Worm (Caenorhabditis elegans): ENCODE data around the gene lig-4.
A peak's percentile ranks its signal among the peaks of the same experiment; 100 is the strongest.

The lig-4 gene

DNA sequence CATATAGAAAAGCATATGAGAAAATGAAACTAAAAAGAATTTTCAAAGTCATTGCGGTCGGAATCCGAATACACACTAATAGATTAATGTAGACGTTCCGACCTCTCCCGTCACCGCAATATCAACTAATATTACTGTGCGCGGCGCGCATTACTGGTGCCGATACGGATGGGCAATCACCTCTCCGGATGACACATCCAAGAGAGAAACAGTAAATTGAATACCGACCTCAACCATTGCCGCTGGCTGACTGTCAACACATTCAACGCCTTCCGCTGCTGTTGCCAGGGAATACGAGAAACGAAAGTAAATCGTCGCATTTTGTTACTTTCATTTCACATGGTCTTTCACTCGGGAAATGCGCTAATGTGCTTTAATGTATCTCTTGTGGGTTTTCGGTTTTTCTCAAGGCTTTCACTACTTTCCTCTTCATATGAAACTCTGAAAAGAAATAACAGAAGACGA lies 26.4 kb upstream of the lig-4 start (continued):
- TF ChIP-seq nhr-42 (GFP tag; IDR thresholded peaks at IDR 0.05), result 0 out of 2 replicates have a peak, but pooled peaks have one; percentile 37
- TF ChIP-seq spr-3 (GFP tag; optimal IDR thresholded peaks at IDR 0.05), result peak; percentile 58
- TF ChIP-seq Y75B8A.6 (GFP tag; IDR thresholded peaks at IDR 0.05), result 0 out of 2 replicates have a peak, but pooled peaks have one; percentile 9
- TF ChIP-seq nhr-111 (GFP tag; optimal IDR thresholded peaks at IDR 0.05), result peak; percentile 28
- TF ChIP-seq mxl-3 (GFP tag; optimal IDR thresholded peaks at IDR 0.05), result no peak
- TF ChIP-seq gei-8 (GFP tag; optimal IDR thresholded peaks at IDR 0.05), result peak; percentile 67
- no peak for TF ChIP-seq hlh-11 (tag; optimal IDR thresholded peaks at IDR 0.05)
- no peak for TF ChIP-seq ceh-32 (tag; optimal IDR thresholded peaks at IDR 0.05; ENCODE audit: poor library complexity)
- no peak for TF ChIP-seq F44E2.7 (GFP tag; IDR thresholded peaks at IDR 0.05)
- no peak for TF ChIP-seq nhr-76 (tag; optimal IDR thresholded peaks at IDR 0.05)
- peak; percentile 43 for TF ChIP-seq unc-130 (GFP tag; optimal IDR thresholded peaks at IDR 0.05)
- TF ChIP-seq duxl-1 (tag; optimal IDR thresholded peaks at IDR 0.05; ENCODE audit: poor library complexity), result peak; percentile 30
- TF ChIP-seq zip-2 (tag; optimal IDR thresholded peaks at IDR 0.05), result peak; percentile 24
- no peak for TF ChIP-seq zfp-2 (tag; optimal IDR thresholded peaks at IDR 0.05)
- TF ChIP-seq tra-1 (GFP tag; IDR thresholded peaks at IDR 0.05), result peak; percentile 52; the same call in 1 of the 2 replicates
- peak; percentile 45; the same call in 1 of the 2 replicates for TF ChIP-seq Y48G9A.11 (GFP tag; IDR thresholded peaks at IDR 0.05)
- TF ChIP-seq pqm-1 (tag; optimal IDR thresholded peaks at IDR 0.05), result no peak
- peak; percentile 51 for TF ChIP-seq Y5F2A.4 (GFP tag; optimal IDR thresholded peaks at IDR 0.05)
- TF ChIP-seq ceh-28 (tag; optimal IDR thresholded peaks at IDR 0.05), result no peak
- 0 out of 2 replicates have a peak, but pooled peaks have one; percentile 46 for TF ChIP-seq dmd-8 (GFP tag; IDR thresholded peaks at IDR 0.05)
- 0 out of 2 replicates have a peak, but pooled peaks have one; percentile 21 for TF ChIP-seq arid-1 (GFP tag; conservative IDR thresholded peaks at IDR 0.05)
- peak; percentile 93 for TF ChIP-seq ama-1 (optimal IDR thresholded peaks at IDR 0.05)
- peak; percentile 70 for TF ChIP-seq lin-38 (GFP tag; IDR thresholded peaks at IDR 0.05)
- 0 out of 2 replicates have a peak, but pooled peaks have one; percentile 41 for TF ChIP-seq egl-43 (GFP tag; IDR thresholded peaks at IDR 0.05)
- peak; percentile 61; the same call in 1 of the 2 replicates for TF ChIP-seq T26A8.4 (GFP tag; IDR thresholded peaks at IDR 0.05)
- no peak for TF ChIP-seq nhr-10 (tag; optimal IDR thresholded peaks at IDR 0.05)
- TF ChIP-seq Y105C5A.15 (GFP tag; IDR thresholded peaks at IDR 0.05), result peak; percentile 91
- TF ChIP-seq ctbp-1 (GFP tag; IDR thresholded peaks at IDR 0.05), result peak; percentile 49; the same call in 1 of the 2 replicates

ce11 chrIII:7495616-7496146 lies 25.6 kb upstream of the lig-4 start:
- TF ChIP-seq ZK337.2 (GFP tag; IDR thresholded peaks at IDR 0.05) (no peak), nhr-10 (tag; optimal IDR thresholded peaks at IDR 0.05) (no peak), hlh-30 (tag; optimal IDR thresholded peaks at IDR 0.05; ENCODE audit: insufficient read depth) (no peak), Y105C5A.15 (GFP tag; IDR thresholded peaks at IDR 0.05) (no peak), nhr-77 (tag; optimal IDR thresholded peaks at IDR 0.05) (no peak), hif-1 (tag; optimal IDR thresholded peaks at IDR 0.05) (no peak), F10B5.3 (tag; optimal IDR thresholded peaks at IDR 0.05) (no peak), vab-7 (GFP tag; IDR thresholded peaks at IDR 0.05) (no peak), lin-38 (GFP tag; IDR thresholded peaks at IDR 0.05) (peak; percentile 35; the same call in 1 of the 2 replicates), lir-3 (tag; optimal IDR thresholded peaks at IDR 0.05) (no peak), ctbp-1 (GFP tag; IDR thresholded peaks at IDR 0.05) (0 out of 2 replicates have a peak, but pooled peaks have one; percentile 16), lin-13 (GFP tag; optimal IDR thresholded peaks at IDR 0.05) (no peak), daf-19 (GFP tag; conservative IDR thresholded peaks at IDR 0.05) (peak; percentile 64; the same call in 1 of the 2 replicates), nhr-237 (tag; optimal IDR thresholded peaks at IDR 0.05) (no peak), attf-4 (tag; optimal IDR thresholded peaks at IDR 0.05) (no peak), lin-15B (tag; optimal IDR thresholded peaks at IDR 0.05) (no peak), mxl-3 (GFP tag; optimal IDR thresholded peaks at IDR 0.05) (no peak), mdt-29 (GFP tag; IDR thresholded peaks at IDR 0.05) (no peak), unc-130 (GFP tag; optimal IDR thresholded peaks at IDR 0.05) (no peak), snpc-1.2 (GFP tag; IDR thresholded peaks at IDR 0.05) (0 out of 2 replicates have a peak, but pooled peaks have one; percentile 38), egl-43 (GFP tag; IDR thresholded peaks at IDR 0.05) (no peak), aly-2 (tag; optimal IDR thresholded peaks at IDR 0.05) (no peak), cey-2 (tag; optimal IDR thresholded peaks at IDR 0.05; ENCODE audit: borderline replicate concordance, insufficient read depth) (no peak), dmd-9 (GFP tag; IDR thresholded peaks at IDR 0.05) (no peak), fkh-10 (GFP tag; optimal IDR thresholded peaks at IDR 0.05) (no peak), mep-1 (tag; optimal IDR thresholded peaks at IDR 0.05) (no peak), nhr-111 (GFP tag; optimal IDR thresholded peaks at IDR 0.05) (no peak), spr-1 (tag; optimal IDR thresholded peaks at IDR 0.05) (no peak), lim-7 (GFP tag; IDR thresholded peaks at IDR 0.05) (no peak)

All from whole organism, L4 larva.